Fruit fly (Drosophila melanogaster) whole organism, pupa: ENCODE results near the gene CG32988.

Source experiments
- CG12605 ChIP-seq: fragments of 200-800 bp; sonication (Bioruptor generic); IDR thresholded peaks from 2 replicates; pipeline ENCODE4 v1.3.6; 2022; ENCODE audit warnings: missing biosample characterization, missing genetic modification characterization
- CG8159 ChIP-seq: fragments of 200-800 bp; sonication (Bioruptor generic); optimal IDR thresholded peaks from 3 replicates; lab custom pipeline; 2018; ENCODE audit warnings: missing biosample characterization, mild to moderate bottlenecking, missing genetic modification characterization, moderate library complexity

dm6 chr2L:8844693-8845092 is 20.0 kb upstream of the CG32988 start:
- no peak for TF ChIP-seq CG12605 (GFP tag; lab: Robert Waterston, UW)
- no peak for TF ChIP-seq CG8159 (tag; lab: Kevin White, UChicago)
